Worm (Caenorhabditis elegans) whole organism, late embryonic: Measurements from ENCODE around the gene sft-1.

Experiments
- C38D4.7 ChIP-seq: fragments of 200-800 bp; sonication (Bioruptor generic); optimal IDR thresholded peaks from 2 replicates; lab custom pipeline; 2018; ENCODE audit warnings: mild to moderate bottlenecking, missing genetic modification characterization, moderate library complexity, missing compliant biosample characterization
- F13H6.1 ChIP-seq: sonication (generic microtip); optimal IDR thresholded peaks from 2 replicates; lab custom pipeline; 2016; ENCODE audit warnings: missing genetic modification characterization, missing compliant biosample characterization
- K02D7.2 ChIP-seq: sonication (generic microtip); optimal IDR thresholded peaks from 2 replicates; lab custom pipeline; 2017; ENCODE audit warnings: mild to moderate bottlenecking, missing genetic modification characterization, missing compliant biosample characterization
- K09A11.1 ChIP-seq: sonication (generic microtip); optimal IDR thresholded peaks from 2 replicates; lab custom pipeline; 2017; ENCODE audit warnings: antibody characterized with exemption, mild to moderate bottlenecking, missing genetic modification characterization, missing compliant biosample characterization; ENCODE audit not compliant: insufficient read depth
- ama-1 ChIP-seq: fragments of 150-350 bp; optimal IDR thresholded peaks from 2 replicates; lab custom pipeline; 2014
- ceh-14 ChIP-seq: sonication (generic microtip); optimal IDR thresholded peaks from 2 replicates; lab custom pipeline; 2016; ENCODE audit warnings: missing genotype, missing genetic modification characterization, missing compliant biosample characterization
- ceh-2 ChIP-seq: sonication (generic microtip); optimal IDR thresholded peaks from 2 replicates; lab custom pipeline; 2016; ENCODE audit warnings: missing genotype, missing genetic modification characterization, missing compliant biosample characterization
- ceh-24 ChIP-seq: sonication (generic microtip); optimal IDR thresholded peaks from 2 replicates; lab custom pipeline; 2016; ENCODE audit warnings: mild to moderate bottlenecking, missing genetic modification characterization, missing compliant biosample characterization
- ceh-31 ChIP-seq: sonication (generic microtip); optimal IDR thresholded peaks from 2 replicates; lab custom pipeline; 2016; ENCODE audit warnings: missing genetic modification characterization, missing compliant biosample characterization
- ceh-34 ChIP-seq: sonication (generic microtip); optimal IDR thresholded peaks from 2 replicates; lab custom pipeline; 2016; ENCODE audit warnings: mild to moderate bottlenecking, missing genetic modification characterization, missing compliant biosample characterization
- ceh-45 ChIP-seq: fragments of 200-800 bp; sonication (Bioruptor generic); IDR thresholded peaks from 2 replicates; pipeline ENCODE4 v1.3.6; 2022; ENCODE audit warnings: missing genetic modification reagents, missing genetic modification characterization, missing compliant biosample characterization
- ceh-48 ChIP-seq: sonication (generic microtip); optimal IDR thresholded peaks from 2 replicates; lab custom pipeline; 2016; ENCODE audit warnings: missing genetic modification characterization, inconsistent platforms, missing compliant biosample characterization
- ceh-6 ChIP-seq: fragments of 200-800 bp; sonication (Bioruptor generic); optimal IDR thresholded peaks from 2 replicates; lab custom pipeline; 2018; ENCODE audit warnings: mild to moderate bottlenecking, missing genetic modification characterization, missing compliant biosample characterization
- che-1 ChIP-seq: sonication (generic microtip); optimal IDR thresholded peaks from 2 replicates; lab custom pipeline; 2016; ENCODE audit warnings: mild to moderate bottlenecking, missing genetic modification characterization, missing compliant biosample characterization
- dmd-4 ChIP-seq: sonication (generic microtip); optimal IDR thresholded peaks from 2 replicates; lab custom pipeline; 2016; ENCODE audit warnings: borderline replicate concordance, missing genetic modification characterization, missing compliant biosample characterization
- dve-1 ChIP-seq: sonication (generic microtip); optimal IDR thresholded peaks from 2 replicates; lab custom pipeline; 2017; ENCODE audit warnings: antibody characterized with exemption, mild to moderate bottlenecking, missing genetic modification characterization, missing compliant biosample characterization
- elt-4 ChIP-seq: sonication (generic microtip); optimal IDR thresholded peaks from 2 replicates; lab custom pipeline; 2016; ENCODE audit warnings: missing genetic modification characterization, missing compliant biosample characterization
- eyg-1 ChIP-seq: sonication (generic microtip); optimal IDR thresholded peaks from 2 replicates; lab custom pipeline; 2016; ENCODE audit warnings: missing genotype, missing genetic modification characterization, missing compliant biosample characterization
- fax-1 ChIP-seq: sonication (generic microtip); optimal IDR thresholded peaks from 2 replicates; lab custom pipeline; 2016; ENCODE audit warnings: missing genotype, missing genetic modification characterization, missing compliant biosample characterization
- fkh-10 ChIP-seq: fragments of 150-350 bp; optimal IDR thresholded peaks from 2 replicates; lab custom pipeline; 2014; ENCODE audit warnings: missing biosample characterization, missing genetic modification reagents, missing genetic modification characterization
- fkh-6 ChIP-seq: sonication (generic microtip); optimal IDR thresholded peaks from 2 replicates; lab custom pipeline; 2016; ENCODE audit warnings: missing genetic modification characterization, missing compliant biosample characterization
- hlh-15 ChIP-seq: sonication (generic microtip); optimal IDR thresholded peaks from 2 replicates; lab custom pipeline; 2016; ENCODE audit warnings: missing genetic modification characterization, missing compliant biosample characterization
- hlh-30 ChIP-seq: sonication (generic microtip); optimal IDR thresholded peaks from 2 replicates; lab custom pipeline; 2017; ENCODE audit warnings: antibody characterized with exemption, missing genetic modification characterization, missing compliant biosample characterization; ENCODE audit not compliant: insufficient read depth
- hlh-6 ChIP-seq: sonication (generic microtip); optimal IDR thresholded peaks from 2 replicates; lab custom pipeline; 2016; ENCODE audit warnings: missing genotype, missing genetic modification characterization, missing compliant biosample characterization
- lim-6 ChIP-seq: sonication (generic microtip); optimal IDR thresholded peaks from 2 replicates; lab custom pipeline; 2016; ENCODE audit warnings: missing genetic modification characterization, missing compliant biosample characterization
- nfya-1 ChIP-seq: sonication (generic microtip); optimal IDR thresholded peaks from 2 replicates; lab custom pipeline; 2017; ENCODE audit warnings: missing genetic modification characterization, mild to moderate bottlenecking, missing compliant biosample characterization, antibody characterized with exemption, moderate library complexity
- nhr-11 ChIP-seq: fragments of 150-350 bp; optimal IDR thresholded peaks from 2 replicates; lab custom pipeline; 2014; ENCODE audit warnings: missing biosample characterization, missing genetic modification characterization
- nhr-232 ChIP-seq: sonication (generic microtip); optimal IDR thresholded peaks from 2 replicates; lab custom pipeline; 2016; ENCODE audit warnings: missing genetic modification characterization, missing compliant biosample characterization
- odd-2 ChIP-seq: sonication (generic microtip); optimal IDR thresholded peaks from 2 replicates; lab custom pipeline; 2017; ENCODE audit warnings: antibody characterized with exemption, mild to moderate bottlenecking, missing genetic modification characterization, missing compliant biosample characterization
- pax-1 ChIP-seq: fragments of 150-350 bp; optimal IDR thresholded peaks from 2 replicates; lab custom pipeline; 2014; ENCODE audit warnings: missing biosample characterization, missing genetic modification characterization
- pha-2 ChIP-seq: sonication (generic microtip); optimal IDR thresholded peaks from 2 replicates; lab custom pipeline; 2017; ENCODE audit warnings: mild to moderate bottlenecking, missing genetic modification characterization, missing compliant biosample characterization
- pqm-1 ChIP-seq: sonication (generic microtip); optimal IDR thresholded peaks from 2 replicates; lab custom pipeline; 2016; ENCODE audit warnings: missing genetic modification characterization, missing compliant biosample characterization
- rnt-1 ChIP-seq: sonication (generic microtip); optimal IDR thresholded peaks from 2 replicates; lab custom pipeline; 2016; ENCODE audit warnings: missing genetic modification characterization, missing compliant biosample characterization
- sox-2 ChIP-seq: fragments of 200-800 bp; sonication (Bioruptor generic); IDR thresholded peaks from 2 replicates; pipeline ENCODE4 v1.3.6; 2022; ENCODE audit warnings: missing genetic modification reagents, missing genetic modification characterization, missing compliant biosample characterization
- sox-4 ChIP-seq: sonication (generic microtip); optimal IDR thresholded peaks from 2 replicates; lab custom pipeline; 2017; ENCODE audit warnings: mild to moderate bottlenecking, missing genetic modification characterization, inconsistent platforms, missing compliant biosample characterization
- syd-9 ChIP-seq: sonication (generic microtip); optimal IDR thresholded peaks from 2 replicates; lab custom pipeline; 2016; ENCODE audit warnings: mild to moderate bottlenecking, missing genetic modification characterization, moderate library complexity, missing compliant biosample characterization
- tbx-2 ChIP-seq: sonication (generic microtip); optimal IDR thresholded peaks from 2 replicates; lab custom pipeline; 2016; ENCODE audit warnings: missing genetic modification characterization, missing compliant biosample characterization
- tbx-7 ChIP-seq: sonication (generic microtip); optimal IDR thresholded peaks from 2 replicates; lab custom pipeline; 2016; ENCODE audit warnings: missing genotype, missing genetic modification characterization, missing compliant biosample characterization
- unc-86 ChIP-seq: sonication (generic microtip); optimal IDR thresholded peaks from 2 replicates; lab custom pipeline; 2016; ENCODE audit warnings: missing genetic modification characterization, missing compliant biosample characterization

Gene sft-1

ce11 chrIII:3047040-3047439, 39.4 kb upstream of the sft-1 start, which contains the start of gene cutl-25:
TSS of gene cutl-25 (minus strand) at chrIII:3047140.
- TF ChIP-seq eyg-1 (tag; lab: Kevin White, UChicago) (no peak), fkh-10 (no peak), ceh-14 (tag; lab: Kevin White, UChicago) (no peak), C38D4.7 (GFP tag; lab: Kevin White, UChicago) (no peak), sox-4 (tag; lab: Kevin White, UChicago) (no peak)

DNA sequence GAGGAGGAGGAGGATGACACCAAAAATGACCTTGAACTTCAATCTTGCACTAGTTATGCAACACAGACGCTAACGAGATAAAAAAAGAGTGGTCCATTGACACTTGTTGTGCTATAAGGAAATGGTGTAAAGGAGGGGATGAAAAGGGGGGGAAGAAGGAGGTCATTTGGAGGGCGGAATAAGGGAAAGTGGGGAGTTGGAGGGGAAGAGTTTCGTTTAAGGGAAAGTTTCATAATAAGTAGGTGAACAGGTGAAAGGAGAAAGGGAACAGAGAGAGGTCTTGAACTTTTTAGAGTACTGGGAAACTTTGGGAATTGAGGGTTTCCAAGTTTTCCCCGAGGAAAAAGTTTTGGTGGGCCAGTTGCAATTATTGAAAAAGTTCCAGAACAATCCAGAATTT, 38.6 kb upstream of the sft-1 start:
- TF ChIP-seq unc-86 (no peak), tbx-2 (tag; lab: Kevin White, UChicago) (no peak), ama-1 (lab: Kevin White, UChicago) (no peak), ceh-14 (tag; lab: Kevin White, UChicago) (no peak), syd-9 (tag; lab: Kevin White, UChicago) (no peak), eyg-1 (tag; lab: Kevin White, UChicago) (no peak), nfya-1 (tag; lab: Kevin White, UChicago) (no peak), pax-1 (no peak), hlh-15 (no peak), K09A11.1 (tag; lab: Kevin White, UChicago) (no peak), sox-4 (tag; lab: Kevin White, UChicago) (no peak), ceh-45 (GFP tag; lab: Robert Waterston, UW) (no peak), C38D4.7 (GFP tag; lab: Kevin White, UChicago) (no peak), ceh-6 (GFP tag; lab: Kevin White, UChicago) (no peak), ceh-2 (tag; lab: Kevin White, UChicago) (no peak), sox-2 (no peak), pha-2 (tag; lab: Kevin White, UChicago) (no peak), ceh-48 (tag; lab: Kevin White, UChicago) (no peak), fkh-6 (tag; lab: Kevin White, UChicago) (no peak)
- TF ChIP-seq, all 69 proteins: peak for 0

DNA sequence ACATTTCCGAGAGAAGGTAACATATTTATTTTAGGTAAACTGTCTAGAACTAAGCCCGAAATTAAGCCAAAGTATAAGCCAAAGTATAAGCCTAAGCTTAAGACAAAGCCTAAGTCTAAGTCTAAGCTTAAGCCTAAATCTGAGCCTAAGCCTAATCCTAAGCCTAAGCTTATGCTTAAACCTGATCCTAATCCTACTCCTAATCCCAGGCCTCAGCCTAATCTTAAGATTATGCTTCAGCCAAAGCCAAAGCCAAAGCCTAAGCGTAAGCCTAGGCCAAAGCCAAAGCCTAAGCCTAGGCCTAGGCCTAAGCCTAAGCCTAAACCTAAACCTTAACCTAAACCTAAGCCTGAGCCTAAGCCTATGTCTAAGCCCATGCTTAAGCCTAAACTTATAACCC, 30.6 kb upstream of the sft-1 start:
- TF ChIP-seq ceh-24 (tag; lab: Kevin White, UChicago) = no peak
- TF ChIP-seq nhr-232 (tag; lab: Kevin White, UChicago) = no peak
- TF ChIP-seq unc-86 = no peak
- no peak for TF ChIP-seq nhr-11 (tag; lab: Kevin White, UChicago)
- TF ChIP-seq rnt-1 = no peak
- peak; percentile 99 for TF ChIP-seq dve-1 (tag; lab: Kevin White, UChicago)

DNA sequence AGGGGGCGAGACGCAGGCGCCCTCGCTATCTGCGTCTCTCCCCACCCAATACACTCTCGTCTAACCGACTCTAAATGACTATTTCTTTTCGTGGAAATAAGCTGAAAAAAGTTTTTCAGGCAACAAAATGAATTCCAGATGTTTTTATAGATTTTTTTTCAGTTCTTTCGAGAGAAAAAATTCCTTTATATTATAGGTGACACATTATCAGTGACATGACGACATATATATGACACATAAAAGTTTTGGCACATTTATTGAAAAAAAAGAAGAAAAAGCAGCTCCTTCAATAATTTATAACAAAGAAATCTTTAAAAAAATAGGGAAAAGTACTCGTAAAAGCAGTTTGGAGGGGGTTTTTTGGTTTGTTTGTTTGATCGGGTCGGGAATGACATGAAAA, 26.2 kb upstream of the sft-1 start, which contains the start of gene fipr-29:
Gene fipr-29, minus strand, starts transcription at position 101 of the 400 bp plus-strand sequence.
- TF ChIP-seq ceh-31 (no peak), K09A11.1 (tag; lab: Kevin White, UChicago) (no peak), nhr-232 (tag; lab: Kevin White, UChicago) (no peak), ceh-34 (tag; lab: Kevin White, UChicago) (no peak), fax-1 (no peak), pax-1 (no peak), che-1 (tag; lab: Kevin White, UChicago) (no peak), lim-6 (tag; lab: Kevin White, UChicago) (no peak), elt-4 (tag; lab: Kevin White, UChicago) (no peak), ceh-24 (tag; lab: Kevin White, UChicago) (no peak), pqm-1 (tag; lab: Kevin White, UChicago) (no peak), K02D7.2 (tag; lab: Kevin White, UChicago) (no peak), hlh-6 (no peak)
- TF ChIP-seq, all 69 proteins: peak for 0

ce11 chrIII:3061289-3061688, 25.2 kb upstream of the sft-1 start:
- TF ChIP-seq rnt-1 = no peak
- TF ChIP-seq C38D4.7 (GFP tag; lab: Kevin White, UChicago) = no peak
- no peak for TF ChIP-seq hlh-30 (tag; lab: Kevin White, UChicago)
- TF ChIP-seq odd-2 (tag; lab: Kevin White, UChicago) = no peak
- TF ChIP-seq elt-4 (tag; lab: Kevin White, UChicago) = no peak
- TF ChIP-seq ama-1 (lab: Kevin White, UChicago) = no peak
- no peak for TF ChIP-seq tbx-7
- no peak for TF ChIP-seq pqm-1 (tag; lab: Kevin White, UChicago)
- TF ChIP-seq eyg-1 (tag; lab: Kevin White, UChicago) = no peak
- TF ChIP-seq F13H6.1 (tag; lab: Kevin White, UChicago) = no peak
- no peak for TF ChIP-seq dmd-4
- TF ChIP-seq K02D7.2 (tag; lab: Kevin White, UChicago) = no peak
- TF ChIP-seq ceh-14 (tag; lab: Kevin White, UChicago) = no peak
- TF ChIP-seq lim-6 (tag; lab: Kevin White, UChicago) = no peak
- TF ChIP-seq ceh-31 = no peak
- TF ChIP-seq hlh-6 = no peak
